Worm (Caenorhabditis elegans) whole organism, L1 larva: ENCODE data around the gene F58G1.3.

ENCODE experiments used
- ceh-63 ChIP-seq: fragments of 200-800 bp; sonication (Bioruptor generic); optimal IDR thresholded peaks from 2 replicates; lab custom pipeline; 2018; ENCODE audit warnings: mild to moderate bottlenecking, missing genetic modification characterization, missing compliant biosample characterization
- egl-27 ChIP-seq, 2 experiments: fragments of 150-350 bp in 1 of 2; sonication (generic microtip); optimal IDR thresholded peaks; 3 replicates each; lab custom pipeline; 2017 to 2018; ENCODE audit warnings: missing biosample characterization in 2 of 2, missing genetic modification characterization in 2 of 2, missing genetic modification reagents in 2 of 2
- elt-2 ChIP-seq: sonication (generic microtip); optimal IDR thresholded peaks from 2 replicates; lab custom pipeline; 2016; ENCODE audit warnings: missing genetic modification characterization, mild to moderate bottlenecking, inconsistent platforms, missing compliant biosample characterization, missing genetic modification reagents
- lin-35 ChIP-seq, 2 experiments: fragments of 150-350 bp; optimal IDR thresholded peaks; 2 replicates each; lab custom pipeline; 2014; ENCODE audit warnings: missing biosample characterization in 2 of 2, missing genetic modification characterization in 2 of 2, missing genetic modification reagents in 2 of 2
- mab-9 ChIP-seq: fragments of 200-800 bp; sonication (Bioruptor generic); IDR thresholded peaks from 2 replicates; pipeline ENCODE4 v1.3.6; 2022; ENCODE audit warnings: missing genetic modification reagents, missing genetic modification characterization, missing compliant biosample characterization
- nhr-19 ChIP-seq: fragments of 200-800 bp; sonication (Bioruptor generic); conservative IDR thresholded peaks from 2 replicates; pipeline ENCODE4 v1.3.6; 2022; ENCODE audit warnings: missing genetic modification characterization, missing compliant biosample characterization
- snpc-4 ChIP-seq: fragments of 150-350 bp; optimal IDR thresholded peaks from 2 replicates; lab custom pipeline; 2014; ENCODE audit warnings: missing biosample characterization, missing genetic modification characterization
- ztf-11 ChIP-seq, 2 experiments: sonication (generic microtip); optimal IDR thresholded peaks; 2 replicates each; lab custom pipeline; 2016 to 2017; ENCODE audit warnings: missing genetic modification characterization in 2 of 2, missing biosample characterization in 1 of 2, missing compliant biosample characterization in 1 of 2

ce11 chrII:12965538-12965588 lies 37.2 kb upstream of the F58G1.3 start, which contains the start of gene ptr-18:
- no peak for TF ChIP-seq lin-35 (GFP tag; optimal IDR thresholded peaks at IDR 0.05; lab: Kevin White, UChicago)
- TF ChIP-seq ztf-11 (tag; optimal IDR thresholded peaks at IDR 0.05; lab: Kevin White, UChicago): no peak
- TF ChIP-seq snpc-4 (tag; lab: Kevin White, UChicago): no peak
- no peak for TF ChIP-seq egl-27 (tag; optimal IDR thresholded peaks at IDR 0.05; lab: Kevin White, UChicago)
- no peak for TF ChIP-seq ceh-63
- TF ChIP-seq mab-9 (GFP tag; lab: Robert Waterston, UW): no peak
- no peak for TF ChIP-seq elt-2 (tag; lab: Kevin White, UChicago)
- TF ChIP-seq nhr-19 (GFP tag; lab: Robert Waterston, UW): no peak
